Fruit fly (Drosophila melanogaster) whole organism, pupa: ENCODE measurements around the gene Klp67A.

ENCODE experiments used
- CG12605 ChIP-seq: fragments of 200-800 bp; sonication (Bioruptor generic); IDR thresholded peaks from 2 replicates; pipeline ENCODE4 v1.3.6; 2022; ENCODE audit warnings: missing biosample characterization, missing genetic modification characterization
- CG13204 ChIP-seq: fragments of 200-800 bp; sonication (Bioruptor generic); optimal IDR thresholded peaks from 2 replicates; lab custom pipeline; 2018; ENCODE audit warnings: missing biosample characterization, mild to moderate bottlenecking, missing genetic modification characterization, moderate library complexity
- CG15710 ChIP-seq: fragments of 200-800 bp; sonication (Bioruptor generic); optimal IDR thresholded peaks from 2 replicates; lab custom pipeline; 2018; ENCODE audit warnings: missing biosample characterization, mild to moderate bottlenecking, missing genetic modification characterization, moderate library complexity
- CG32121 ChIP-seq: fragments of 200-800 bp; sonication (Bioruptor generic); IDR thresholded peaks from 2 replicates; pipeline ENCODE4 v1.3.6; 2022; ENCODE audit warnings: missing biosample characterization, missing genetic modification characterization
- CG34367 ChIP-seq: fragments of 200-800 bp; sonication (Bioruptor generic); optimal IDR thresholded peaks from 2 replicates; lab custom pipeline; 2018; ENCODE audit warnings: missing biosample characterization, mild to moderate bottlenecking, missing genetic modification characterization
- CG4496 ChIP-seq: fragments of 200-800 bp; sonication (Bioruptor generic); IDR thresholded peaks from 3 replicates; pipeline ENCODE4 v1.3.6; 2022; ENCODE audit warnings: missing biosample characterization, missing genetic modification characterization
- CG8301 ChIP-seq: fragments of 200-800 bp; sonication (Bioruptor generic); optimal IDR thresholded peaks from 2 replicates; lab custom pipeline; 2018; ENCODE audit warnings: missing biosample characterization, mild to moderate bottlenecking, missing genetic modification characterization
- D1 ChIP-seq: fragments of 200-800 bp; sonication (Bioruptor generic); optimal IDR thresholded peaks from 2 replicates; lab custom pipeline; 2018; ENCODE audit warnings: missing biosample characterization, mild to moderate bottlenecking, missing genetic modification characterization, moderate library complexity
- EcR ChIP-seq: fragments of 200-800 bp; sonication (Bioruptor generic); optimal IDR thresholded peaks from 3 replicates; lab custom pipeline; 2019; ENCODE audit warnings: missing biosample characterization, missing genetic modification characterization, mild to moderate bottlenecking, moderate library complexity, missing genetic modification reagents
- Pif1A ChIP-seq: fragments of 200-800 bp; sonication (Bioruptor generic); optimal IDR thresholded peaks from 3 replicates; lab custom pipeline; 2016; ENCODE audit warnings: missing biosample characterization, missing genetic modification characterization
- Pif1B ChIP-seq: fragments of 200-800 bp; sonication (Bioruptor generic); optimal IDR thresholded peaks from 3 replicates; lab custom pipeline; 2016; ENCODE audit warnings: missing biosample characterization, missing genetic modification characterization
- fd96Ca ChIP-seq: fragments of 200-800 bp; sonication (Bioruptor generic); IDR thresholded peaks from 3 replicates; pipeline ENCODE4 v1.3.6; 2022; ENCODE audit warnings: missing biosample characterization, missing genetic modification characterization
- gl ChIP-seq: fragments of 200-800 bp; sonication (Bioruptor generic); optimal IDR thresholded peaks from 2 replicates; lab custom pipeline; 2018; ENCODE audit warnings: missing biosample characterization, mild to moderate bottlenecking, missing genetic modification characterization

dm6 chr3L:9399013-9399750 lies 32.3 kb upstream of the Klp67A start, which contains the start of gene CG4080:
- TF ChIP-seq CG15710 (tag; lab: Kevin White, UChicago) (no peak), fd96Ca (GFP tag; lab: Robert Waterston, UW) (no peak), Pif1B (no peak), EcR (GFP tag; lab: Kevin White, UChicago) (peak; percentile 48), CG8301 (tag; lab: Kevin White, UChicago) (no peak), Pif1A (GFP tag; lab: Kevin White, UChicago) (peak; percentile 28), CG32121 (GFP tag; lab: Robert Waterston, UW) (no peak), CG13204 (GFP tag; lab: Kevin White, UChicago) (no peak), CG4496 (GFP tag; lab: Robert Waterston, UW) (no peak), gl (tag; lab: Kevin White, UChicago) (no peak), D1 (tag; lab: Kevin White, UChicago) (no peak), CG12605 (GFP tag; lab: Robert Waterston, UW) (no peak), CG34367 (tag; lab: Kevin White, UChicago) (peak; percentile 13)
